Fruit fly (Drosophila melanogaster) whole organism: ENCODE results near the gene CG13654.

ENCODE experiments used
- CG8478 ChIP-seq: fragments of >200 bp; optimal IDR thresholded peaks from 2 replicates; lab custom pipeline; 2018; ENCODE audit warnings: inconsistent platforms
- Dll ChIP-seq: fragments of >200 bp; optimal IDR thresholded peaks from 2 replicates; lab custom pipeline; 2017
- EcR ChIP-seq, 2 experiments: fragments of >200 bp; optimal IDR thresholded peaks; 2 replicates each; lab custom pipeline; 2017; ENCODE audit warnings: missing biosample characterization in 2 of 2, missing genetic modification characterization in 2 of 2, missing genetic modification reagents in 2 of 2
- pan ChIP-seq: fragments of >200 bp; optimal IDR thresholded peaks from 2 replicates; lab custom pipeline; 2017
- psq ChIP-seq: fragments of >200 bp; optimal IDR thresholded peaks from 2 replicates; lab custom pipeline; 2017
- usp ChIP-seq: fragments of >200 bp; optimal IDR thresholded peaks from 2 replicates; lab custom pipeline; 2017; ENCODE audit warnings: missing biosample characterization, missing genetic modification characterization, mixed read lengths

Gene CG13654

dm6 chr3R:25199321-25199868 is at the start of gene CG13654:
TSS of gene CG13654 (plus strand) at chr3R:25199818.
- TF ChIP-seq Dll (lab: Kevin White, UChicago) (no peak), EcR (GFP tag; optimal IDR thresholded peaks at IDR 0.05; lab: Kevin White, UChicago) (no peak), CG8478 (lab: Kevin White, UChicago) (no peak), psq (lab: Kevin White, UChicago) (no peak), usp (GFP tag; lab: Kevin White, UChicago) (no peak), pan (lab: Kevin White, UChicago) (no peak)

dm6 chr3R:25152342-25152741 is 47.3 kb upstream of the CG13654 start:
- TF ChIP-seq Dll (lab: Kevin White, UChicago) (no peak), usp (GFP tag; lab: Kevin White, UChicago) (no peak), pan (lab: Kevin White, UChicago) (no peak), CG8478 (lab: Kevin White, UChicago) (no peak), EcR (GFP tag; optimal IDR thresholded peaks at IDR 0.05; lab: Kevin White, UChicago) (no peak), psq (lab: Kevin White, UChicago) (no peak)

- TF ChIP-seq usp (GFP tag; lab: Kevin White, UChicago) = no peak
- TF ChIP-seq psq (lab: Kevin White, UChicago) = no peak
- TF ChIP-seq Dll (lab: Kevin White, UChicago) = no peak
- no peak for TF ChIP-seq EcR (GFP tag; optimal IDR thresholded peaks at IDR 0.05; lab: Kevin White, UChicago)
- no peak for TF ChIP-seq pan (lab: Kevin White, UChicago)
- no peak for TF ChIP-seq CG8478 (lab: Kevin White, UChicago)
Observed at dm6 chr3R:25161520-25161919, 38.1 kb upstream of the CG13654 start.

dm6 chr3R:25166788-25167187 is 32.8 kb upstream of the CG13654 start:
- TF ChIP-seq usp (GFP tag; lab: Kevin White, UChicago) = no peak
- no peak for TF ChIP-seq CG8478 (lab: Kevin White, UChicago)
- no peak for TF ChIP-seq psq (lab: Kevin White, UChicago)
- no peak for TF ChIP-seq Dll (lab: Kevin White, UChicago)
- no peak for TF ChIP-seq pan (lab: Kevin White, UChicago)
- TF ChIP-seq EcR (GFP tag; optimal IDR thresholded peaks at IDR 0.05; lab: Kevin White, UChicago) = no peak

dm6 chr3R:25167407-25168191 is 32.0 kb upstream of the CG13654 start:
- no peak for TF ChIP-seq psq (lab: Kevin White, UChicago)
- TF ChIP-seq EcR (GFP tag; optimal IDR thresholded peaks at IDR 0.05; lab: Kevin White, UChicago) = no peak
- no peak for TF ChIP-seq pan (lab: Kevin White, UChicago)
- no peak for TF ChIP-seq usp (GFP tag; lab: Kevin White, UChicago)
- TF ChIP-seq CG8478 (lab: Kevin White, UChicago) = no peak
- no peak for TF ChIP-seq Dll (lab: Kevin White, UChicago)

dm6 chr3R:25168259-25168972 is 31.2 kb upstream of the CG13654 start:
- TF ChIP-seq Dll (lab: Kevin White, UChicago) (no peak), EcR (GFP tag; optimal IDR thresholded peaks at IDR 0.05; lab: Kevin White, UChicago) (no peak), usp (GFP tag; lab: Kevin White, UChicago) (no peak)

- TF ChIP-seq psq (lab: Kevin White, UChicago) (no peak), Dll (lab: Kevin White, UChicago) (no peak), CG8478 (lab: Kevin White, UChicago) (no peak), EcR (GFP tag; optimal IDR thresholded peaks at IDR 0.05; lab: Kevin White, UChicago) (no peak), pan (lab: Kevin White, UChicago) (no peak)
Observed at dm6 chr3R:25172353-25172752, 27.3 kb upstream of the CG13654 start.

dm6 chr3R:25172976-25173375 is 26.6 kb upstream of the CG13654 start:
- TF ChIP-seq pan (lab: Kevin White, UChicago) = no peak
- TF ChIP-seq psq (lab: Kevin White, UChicago) = no peak
- no peak for TF ChIP-seq CG8478 (lab: Kevin White, UChicago)
- no peak for TF ChIP-seq EcR (GFP tag; optimal IDR thresholded peaks at IDR 0.05; lab: Kevin White, UChicago)
- TF ChIP-seq Dll (lab: Kevin White, UChicago) = no peak
- TF ChIP-seq usp (GFP tag; lab: Kevin White, UChicago) = no peak

- TF ChIP-seq pan (lab: Kevin White, UChicago) (peak; percentile 89), CG8478 (lab: Kevin White, UChicago) (no peak)
Observed at dm6 chr3R:25174244-25174643, 25.4 kb upstream of the CG13654 start.

dm6 chr3R:25176517-25176916 is 23.1 kb upstream of the CG13654 start:
- TF ChIP-seq usp (GFP tag; lab: Kevin White, UChicago) (no peak), psq (lab: Kevin White, UChicago) (no peak)

dm6 chr3R:25177429-25177828 is 22.2 kb upstream of the CG13654 start:
- no peak for TF ChIP-seq psq (lab: Kevin White, UChicago)
- no peak for TF ChIP-seq Dll (lab: Kevin White, UChicago)
- no peak for TF ChIP-seq usp (GFP tag; lab: Kevin White, UChicago)
- no peak for TF ChIP-seq EcR (GFP tag; optimal IDR thresholded peaks at IDR 0.05; lab: Kevin White, UChicago)
- no peak for TF ChIP-seq CG8478 (lab: Kevin White, UChicago)
- no peak for TF ChIP-seq pan (lab: Kevin White, UChicago)
